Worm (Caenorhabditis elegans) whole organism, L2 larva: Measurements from ENCODE around the gene R03C1.1.

Source experiments
- C34F6.9 ChIP-seq: fragments of 150-350 bp; optimal IDR thresholded peaks from 2 replicates; lab custom pipeline; 2014; ENCODE audit warnings: missing biosample characterization, missing genetic modification characterization
- ZK546.5 ChIP-seq: sonication (generic microtip); optimal IDR thresholded peaks from 2 replicates; lab custom pipeline; 2017; ENCODE audit warnings: missing biosample characterization, missing genetic modification characterization
- aly-2 ChIP-seq: fragments of 150-350 bp; optimal IDR thresholded peaks from 2 replicates; lab custom pipeline; 2014; ENCODE audit warnings: missing biosample characterization, missing genetic modification characterization
- egl-27 ChIP-seq: sonication (generic microtip); optimal IDR thresholded peaks from 3 replicates; lab custom pipeline; 2017; ENCODE audit warnings: missing biosample characterization, missing genetic modification reagents, missing genetic modification characterization
- fos-1 ChIP-seq: fragments of 150-350 bp; optimal IDR thresholded peaks from 2 replicates; lab custom pipeline; 2014; ENCODE audit warnings: missing biosample characterization, missing genetic modification characterization
- lin-13 ChIP-seq: fragments of 150-350 bp; optimal IDR thresholded peaks from 2 replicates; lab custom pipeline; 2014; ENCODE audit warnings: missing biosample characterization, missing genetic modification reagents, missing genetic modification characterization
- lsy-2 ChIP-seq, 2 experiments: fragments of 150-350 bp in 1 of 2; sonication (generic microtip) in 1 of 2; optimal IDR thresholded peaks; 2 replicates each; lab custom pipeline; 2014 to 2017; ENCODE audit warnings: missing biosample characterization in 2 of 2, missing genetic modification characterization in 2 of 2
- nhr-11 ChIP-seq: fragments of 150-350 bp; optimal IDR thresholded peaks from 2 replicates; lab custom pipeline; 2014; ENCODE audit warnings: missing biosample characterization, missing genetic modification characterization
- nhr-237 ChIP-seq: fragments of 150-350 bp; optimal IDR thresholded peaks from 2 replicates; lab custom pipeline; 2014; ENCODE audit warnings: missing biosample characterization, missing genetic modification characterization
- nhr-25 ChIP-seq: fragments of 150-350 bp; sonication (generic microtip); optimal IDR thresholded peaks from 3 replicates; lab custom pipeline; 2014; ENCODE audit warnings: missing biosample characterization, missing genetic modification characterization
- sma-3 ChIP-seq: sonication (generic microtip); optimal IDR thresholded peaks from 2 replicates; lab custom pipeline; 2016; ENCODE audit warnings: missing genetic modification reagents, missing genetic modification characterization, missing compliant biosample characterization
- ztf-1 ChIP-seq: fragments of 200-800 bp; sonication (Bioruptor generic); conservative IDR thresholded peaks from 2 replicates; pipeline ENCODE4 v1.3.6; 2022; ENCODE audit warnings: missing genetic modification characterization, missing compliant biosample characterization
- ztf-11 ChIP-seq: sonication (generic microtip); optimal IDR thresholded peaks from 2 replicates; lab custom pipeline; 2017; ENCODE audit warnings: missing biosample characterization, missing genetic modification characterization
- ztf-4 ChIP-seq: fragments of 150-350 bp; optimal IDR thresholded peaks from 2 replicates; lab custom pipeline; 2014; ENCODE audit warnings: missing biosample characterization, missing genetic modification characterization

DNA sequence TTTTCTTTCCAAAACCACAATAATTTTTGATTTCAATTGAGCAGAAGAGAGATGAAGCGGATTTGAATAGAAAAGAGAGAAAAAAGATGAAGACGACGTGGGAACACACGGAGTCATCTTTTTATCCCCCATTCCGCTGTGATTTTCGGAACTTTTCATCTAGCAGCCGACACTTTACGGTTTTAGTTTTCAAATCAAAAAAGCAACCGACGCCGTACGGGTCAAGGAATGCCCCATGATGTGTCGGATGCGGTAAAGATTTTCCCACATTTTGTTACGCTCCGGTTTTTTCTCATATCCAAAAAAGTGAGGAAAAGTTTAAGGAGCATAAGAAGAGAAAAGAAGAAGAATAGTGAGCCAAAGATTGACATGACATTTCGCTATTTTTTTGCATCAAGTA, 35.3 kb upstream of the R03C1.1 start:
- no peak for TF ChIP-seq nhr-11
- no peak for TF ChIP-seq lin-13 (GFP tag; lab: Kevin White, UChicago)
- TF ChIP-seq fos-1 (tag; lab: Kevin White, UChicago), result no peak
- no peak for TF ChIP-seq ztf-4
- no peak for TF ChIP-seq nhr-237 (tag; lab: Kevin White, UChicago)
- TF ChIP-seq aly-2 (tag; lab: Kevin White, UChicago), result no peak
- TF ChIP-seq egl-27 (tag; lab: Kevin White, UChicago), result no peak
- TF ChIP-seq ZK546.5 (tag; lab: Kevin White, UChicago), result no peak
- no peak for TF ChIP-seq sma-3 (GFP tag; lab: Kevin White, UChicago)
- TF ChIP-seq lsy-2 (tag; optimal IDR thresholded peaks at IDR 0.05; lab: Kevin White, UChicago), result no peak
- TF ChIP-seq C34F6.9 (tag; lab: Kevin White, UChicago), result no peak
- no peak for TF ChIP-seq nhr-25
- no peak for TF ChIP-seq ztf-1 (GFP tag; lab: Robert Waterston, UW)
- no peak for TF ChIP-seq ztf-11 (tag; lab: Kevin White, UChicago)
